Fruit fly (Drosophila melanogaster) whole organism, prepupa: ENCODE measurements around the gene LysRS.

Source experiments
- Blimp-1 ChIP-seq: fragments of 200-800 bp; sonication (Bioruptor generic); optimal IDR thresholded peaks from 3 replicates; lab custom pipeline; 2017; ENCODE audit warnings: missing biosample characterization, missing genetic modification characterization, mild to moderate bottlenecking, moderate library complexity, missing genetic modification reagents
- CG10631 ChIP-seq: fragments of 200-800 bp; sonication (Bioruptor generic); optimal IDR thresholded peaks from 2 replicates; lab custom pipeline; 2016; ENCODE audit warnings: missing biosample characterization, missing genetic modification characterization
- CG10669 ChIP-seq: fragments of 200-800 bp; sonication (Bioruptor generic); optimal IDR thresholded peaks from 3 replicates; lab custom pipeline; 2018; ENCODE audit warnings: missing biosample characterization, mild to moderate bottlenecking, missing genetic modification characterization, moderate library complexity
- CG11294 ChIP-seq: fragments of 200-800 bp; sonication (Bioruptor generic); IDR thresholded peaks from 2 replicates; pipeline ENCODE4 v1.3.6; 2022; ENCODE audit warnings: missing biosample characterization, missing genetic modification characterization
- CG11762 ChIP-seq: fragments of 200-800 bp; sonication (Bioruptor generic); optimal IDR thresholded peaks from 3 replicates; lab custom pipeline; 2016; ENCODE audit warnings: missing biosample characterization, missing genetic modification characterization; ENCODE audit not compliant: insufficient read depth
- CG11902 ChIP-seq: fragments of 200-800 bp; sonication (Bioruptor generic); optimal IDR thresholded peaks from 3 replicates; lab custom pipeline; 2016; ENCODE audit warnings: missing biosample characterization, missing genetic modification characterization
- CG15336 ChIP-seq: fragments of 200-800 bp; sonication (Bioruptor generic); IDR thresholded peaks from 2 replicates; pipeline ENCODE4 v1.3.6; 2022; ENCODE audit warnings: missing biosample characterization, missing genetic modification characterization
- CG1621 ChIP-seq: fragments of 200-800 bp; sonication (Bioruptor generic); optimal IDR thresholded peaks from 3 replicates; lab custom pipeline; 2018; ENCODE audit warnings: missing biosample characterization, mild to moderate bottlenecking, missing genetic modification characterization
- CG16779 ChIP-seq: fragments of 200-800 bp; sonication (Bioruptor generic); optimal IDR thresholded peaks from 3 replicates; lab custom pipeline; 2017; ENCODE audit warnings: missing biosample characterization, mild to moderate bottlenecking, missing genetic modification characterization
- CG3032 ChIP-seq: fragments of 200-800 bp; optimal IDR thresholded peaks from 2 replicates; lab custom pipeline; 2019; ENCODE audit warnings: missing biosample characterization, mild to moderate bottlenecking, missing genetic modification characterization, moderate library complexity
- CG31627 ChIP-seq: fragments of 200-800 bp; sonication (Bioruptor generic); optimal IDR thresholded peaks from 3 replicates; lab custom pipeline; 2016; ENCODE audit warnings: missing biosample characterization, missing genetic modification characterization
- CG32006 ChIP-seq: fragments of 200-800 bp; sonication (Bioruptor generic); optimal IDR thresholded peaks from 3 replicates; lab custom pipeline; 2017; ENCODE audit warnings: missing biosample characterization, mild to moderate bottlenecking, missing genetic modification characterization
- CG34406 ChIP-seq: fragments of 200-800 bp; sonication (Bioruptor generic); optimal IDR thresholded peaks from 3 replicates; lab custom pipeline; 2016; ENCODE audit warnings: missing biosample characterization, missing genetic modification characterization
- CG4318 ChIP-seq: fragments of 200-800 bp; sonication (Bioruptor generic); optimal IDR thresholded peaks from 3 replicates; lab custom pipeline; 2017; ENCODE audit warnings: missing biosample characterization, mild to moderate bottlenecking, missing genetic modification characterization
- CG6163 ChIP-seq: fragments of 200-800 bp; sonication (Bioruptor generic); IDR thresholded peaks from 3 replicates; pipeline ENCODE4 v1.3.6; 2022; ENCODE audit warnings: missing biosample characterization, missing genetic modification characterization
- CG6276 ChIP-seq: fragments of 200-800 bp; sonication (Bioruptor generic); optimal IDR thresholded peaks from 2 replicates; lab custom pipeline; 2017; ENCODE audit warnings: missing biosample characterization, mild to moderate bottlenecking, missing genetic modification characterization
- CG6808 ChIP-seq: fragments of 200-800 bp; sonication (Bioruptor generic); optimal IDR thresholded peaks from 3 replicates; lab custom pipeline; 2017; ENCODE audit warnings: missing biosample characterization, missing genetic modification characterization, mild to moderate bottlenecking, moderate library complexity, missing genetic modification reagents
- CG6854 ChIP-seq: fragments of 200-800 bp; sonication (Bioruptor generic); optimal IDR thresholded peaks from 2 replicates; lab custom pipeline; 2017; ENCODE audit warnings: missing biosample characterization, mild to moderate bottlenecking, missing genetic modification characterization
- CG8319 ChIP-seq: fragments of 200-800 bp; sonication (Bioruptor generic); optimal IDR thresholded peaks from 3 replicates; lab custom pipeline; 2016; ENCODE audit warnings: missing biosample characterization, missing genetic modification characterization
- CG8632 ChIP-seq: fragments of 200-800 bp; sonication (Bioruptor generic); optimal IDR thresholded peaks from 3 replicates; lab custom pipeline; 2016; ENCODE audit warnings: missing biosample characterization, missing genetic modification characterization
- CG9139 ChIP-seq: fragments of 200-800 bp; sonication (Bioruptor generic); optimal IDR thresholded peaks from 3 replicates; lab custom pipeline; 2017; ENCODE audit warnings: missing biosample characterization, mild to moderate bottlenecking, missing genetic modification characterization
- Eip78C ChIP-seq: fragments of 200-800 bp; sonication (Bioruptor generic); peaks from one replicate; lab custom pipeline; 2016; ENCODE audit warnings: missing biosample characterization, missing genetic modification characterization
- Eip93F ChIP-seq: fragments of 200-800 bp; sonication (Bioruptor generic); optimal IDR thresholded peaks from 2 replicates; lab custom pipeline; 2016; ENCODE audit warnings: missing biosample characterization, mild to moderate bottlenecking, missing genetic modification characterization
- Ets21C ChIP-seq: fragments of 200-800 bp; sonication (Bioruptor generic); optimal IDR thresholded peaks from 3 replicates; lab custom pipeline; 2016; ENCODE audit warnings: missing biosample characterization, missing genetic modification characterization
- Ets96B ChIP-seq: fragments of 200-800 bp; optimal IDR thresholded peaks from 2 replicates; lab custom pipeline; 2019; ENCODE audit warnings: missing biosample characterization, mild to moderate bottlenecking, missing genetic modification characterization, moderate library complexity
- Gug ChIP-seq: fragments of 200-800 bp; sonication (Bioruptor generic); IDR thresholded peaks from 2 replicates; pipeline ENCODE4 v1.3.6; 2022; ENCODE audit warnings: missing biosample characterization, missing genetic modification characterization
- Hr38 ChIP-seq: sonication (Bioruptor generic); optimal IDR thresholded peaks from 2 replicates; lab custom pipeline; 2016; ENCODE audit warnings: missing biosample characterization, missing genetic modification characterization
- Hr39 ChIP-seq: fragments of 200-800 bp; sonication (Bioruptor generic); optimal IDR thresholded peaks from 2 replicates; lab custom pipeline; 2016; ENCODE audit warnings: missing biosample characterization, missing genetic modification characterization
- Hr4 ChIP-seq: fragments of 200-800 bp; sonication (Bioruptor generic); optimal IDR thresholded peaks from 3 replicates; lab custom pipeline; 2016; ENCODE audit warnings: missing biosample characterization, missing genetic modification characterization
- Lpt ChIP-seq: fragments of 200-800 bp; sonication (Bioruptor generic); optimal IDR thresholded peaks from 3 replicates; lab custom pipeline; 2016; ENCODE audit warnings: missing biosample characterization, missing genetic modification characterization
- OdsH ChIP-seq: fragments of 200-800 bp; sonication (Bioruptor generic); optimal IDR thresholded peaks from 3 replicates; lab custom pipeline; 2016; ENCODE audit warnings: missing biosample characterization, missing genetic modification characterization
- Smox ChIP-seq: fragments of 200-800 bp; sonication (Bioruptor generic); optimal IDR thresholded peaks from 3 replicates; lab custom pipeline; 2016; ENCODE audit warnings: missing biosample characterization, missing genetic modification characterization
- Sox102F ChIP-seq: fragments of 200-800 bp; sonication (Bioruptor generic); optimal IDR thresholded peaks from 2 replicates; lab custom pipeline; 2016; ENCODE audit warnings: missing biosample characterization, mild to moderate bottlenecking, missing genetic modification characterization
- Sox14 ChIP-seq: fragments of 200-800 bp; sonication (Bioruptor generic); optimal IDR thresholded peaks from 3 replicates; lab custom pipeline; 2016; ENCODE audit warnings: missing biosample characterization, missing genetic modification characterization
- Sox15 ChIP-seq: fragments of 200-800 bp; sonication (Bioruptor generic); optimal IDR thresholded peaks from 3 replicates; lab custom pipeline; 2016; ENCODE audit warnings: missing biosample characterization, missing genetic modification characterization
- achi ChIP-seq: fragments of 200-800 bp; sonication (Bioruptor generic); optimal IDR thresholded peaks from 3 replicates; lab custom pipeline; 2016; ENCODE audit warnings: missing biosample characterization, missing genetic modification characterization
- dac ChIP-seq: fragments of 200-800 bp; sonication (Bioruptor generic); optimal IDR thresholded peaks from 2 replicates; lab custom pipeline; 2017; ENCODE audit warnings: missing biosample characterization, mild to moderate bottlenecking, missing genetic modification characterization
- dsx ChIP-seq: fragments of 200-800 bp; optimal IDR thresholded peaks from 3 replicates; lab custom pipeline; 2019; ENCODE audit warnings: missing biosample characterization, mild to moderate bottlenecking, missing genetic modification characterization, moderate library complexity; ENCODE audit not compliant: poor library complexity, severe bottlenecking
- fd59A ChIP-seq: fragments of 200-800 bp; sonication (Bioruptor generic); optimal IDR thresholded peaks from 2 replicates; lab custom pipeline; 2017; ENCODE audit warnings: missing biosample characterization, mild to moderate bottlenecking, missing genetic modification characterization, missing genetic modification reagents
- fd85E ChIP-seq: fragments of 200-800 bp; sonication (Bioruptor generic); optimal IDR thresholded peaks from 3 replicates; lab custom pipeline; 2016; ENCODE audit warnings: missing biosample characterization, missing genetic modification characterization
- net ChIP-seq: fragments of 200-800 bp; sonication (Bioruptor generic); optimal IDR thresholded peaks from 3 replicates; lab custom pipeline; 2016; ENCODE audit warnings: missing biosample characterization, missing genetic modification characterization
- pdm3 ChIP-seq: fragments of 200-800 bp; sonication (Bioruptor generic); optimal IDR thresholded peaks from 3 replicates; lab custom pipeline; 2016; ENCODE audit warnings: missing biosample characterization, missing genetic modification characterization
- salr ChIP-seq, 2 experiments: fragments of 200-800 bp; sonication (Bioruptor generic); optimal IDR thresholded peaks; 3 replicates each; lab custom pipeline; 2016 to 2018; ENCODE audit warnings: missing biosample characterization in 2 of 2, missing genetic modification characterization in 2 of 2, mild to moderate bottlenecking in 1 of 2
- ss ChIP-seq, 2 experiments: fragments of 200-800 bp; sonication (Bioruptor generic); optimal IDR thresholded peaks; 2 replicates in 1 of 2; 3 replicates in 1 of 2; lab custom pipeline; 2017 to 2018; ENCODE audit warnings: mild to moderate bottlenecking in 2 of 2, missing biosample characterization in 2 of 2, missing genetic modification characterization in 2 of 2, moderate library complexity in 1 of 2
- svp ChIP-seq: fragments of 200-800 bp; sonication (Bioruptor generic); peaks from one replicate; lab custom pipeline; 2016; ENCODE audit warnings: missing biosample characterization, missing genetic modification characterization
- topi ChIP-seq: fragments of 200-800 bp; sonication (Bioruptor generic); optimal IDR thresholded peaks from 3 replicates; lab custom pipeline; 2016; ENCODE audit warnings: missing biosample characterization, missing genetic modification characterization
- vri ChIP-seq: fragments of 200-800 bp; sonication (Bioruptor generic); optimal IDR thresholded peaks from 3 replicates; lab custom pipeline; 2016; ENCODE audit warnings: missing biosample characterization, mild to moderate bottlenecking, missing genetic modification characterization

Gene LysRS

dm6 chrX:9582659-9583317 lies 25.9 kb downstream of the LysRS start (continued):
- TF ChIP-seq CG6854 (GFP tag; lab: Kevin White, UChicago): no peak
- TF ChIP-seq Sox14 (GFP tag; lab: Kevin White, UChicago): peak; percentile 62
- TF ChIP-seq net (GFP tag; lab: Kevin White, UChicago): peak; percentile 54
- no peak for TF ChIP-seq CG11762
- peak; percentile 69 for TF ChIP-seq Smox
- peak; percentile 33 for TF ChIP-seq CG4318 (GFP tag; lab: Kevin White, UChicago)
- peak; percentile 65 for TF ChIP-seq CG6276 (GFP tag; lab: Kevin White, UChicago)
- peak; percentile 48 for TF ChIP-seq fd59A (GFP tag; lab: Kevin White, UChicago)
- peak; percentile 66 for TF ChIP-seq CG10669 (GFP tag; lab: Kevin White, UChicago)
- peak; percentile 62 for TF ChIP-seq Hr4 (GFP tag; lab: Kevin White, UChicago)
- peak; percentile 57 for TF ChIP-seq dsx
- no peak for TF ChIP-seq dac (GFP tag; lab: Kevin White, UChicago)
- TF ChIP-seq CG10631 (GFP tag; lab: Kevin White, UChicago): peak; percentile 71
- TF ChIP-seq CG32006 (GFP tag; lab: Kevin White, UChicago): peak; percentile 81
- TF ChIP-seq pdm3 (GFP tag; lab: Kevin White, UChicago): peak; percentile 72
- peak in 1 of 2 experiments; percentile 65 for TF ChIP-seq salr (GFP tag; optimal IDR thresholded peaks at IDR 0.05; lab: Kevin White, UChicago)
- TF ChIP-seq Gug (GFP tag; lab: Robert Waterston, UW): peak; percentile 45
- TF ChIP-seq Sox102F: peak; percentile 46
- TF ChIP-seq Ets96B (tag; lab: Kevin White, UChicago): peak; percentile 68
- TF ChIP-seq ss (GFP tag; optimal IDR thresholded peaks at IDR 0.05; lab: Kevin White, UChicago): peak; percentile 44 to 73
- peak; percentile 65 for TF ChIP-seq Eip93F

dm6 chrX:9581869-9582268 lies 26.8 kb downstream of the LysRS start:
- TF ChIP-seq Hr4 (GFP tag; lab: Kevin White, UChicago): no peak
- no peak for TF ChIP-seq CG6808 (GFP tag; lab: Kevin White, UChicago)
- no peak for TF ChIP-seq Sox15 (GFP tag; lab: Kevin White, UChicago)
- no peak for TF ChIP-seq CG10631 (GFP tag; lab: Kevin White, UChicago)
- no peak for TF ChIP-seq CG11294
- peak; percentile 79 for TF ChIP-seq Eip78C (GFP tag; lab: Kevin White, UChicago)
- peak; percentile 37 for TF ChIP-seq CG8319 (GFP tag; lab: Kevin White, UChicago)
- TF ChIP-seq CG16779: no peak
- no peak for TF ChIP-seq CG31627
- no peak for TF ChIP-seq Ets21C (GFP tag; lab: Kevin White, UChicago)
- no peak for TF ChIP-seq dac (GFP tag; lab: Kevin White, UChicago)
- no peak for TF ChIP-seq CG32006 (GFP tag; lab: Kevin White, UChicago)
- no peak for TF ChIP-seq pdm3 (GFP tag; lab: Kevin White, UChicago)
- TF ChIP-seq Ets96B (tag; lab: Kevin White, UChicago): no peak
- TF ChIP-seq CG1621 (tag; lab: Kevin White, UChicago): no peak
- TF ChIP-seq CG34406 (GFP tag; lab: Kevin White, UChicago): no peak
- no peak for TF ChIP-seq CG6163 (GFP tag; lab: Robert Waterston, UW)
- peak; percentile 9; the same call in 1 of the 2 replicates for TF ChIP-seq CG15336 (GFP tag; lab: Robert Waterston, UW)
- peak; percentile 35 for TF ChIP-seq ss (GFP tag; optimal IDR thresholded peaks at IDR 0.05; lab: Kevin White, UChicago)
- no peak for TF ChIP-seq fd59A (GFP tag; lab: Kevin White, UChicago)
- TF ChIP-seq Eip93F: no peak
- no peak for TF ChIP-seq Hr39 (GFP tag; lab: Kevin White, UChicago)
- TF ChIP-seq CG6854 (GFP tag; lab: Kevin White, UChicago): no peak
- TF ChIP-seq OdsH (GFP tag; lab: Kevin White, UChicago): no peak
- no peak for TF ChIP-seq CG11762
- peak; percentile 62 for TF ChIP-seq svp (GFP tag; lab: Kevin White, UChicago)
- no peak for TF ChIP-seq CG11902 (GFP tag; lab: Kevin White, UChicago)
- TF ChIP-seq CG4318 (GFP tag; lab: Kevin White, UChicago): no peak
- TF ChIP-seq Sox14 (GFP tag; lab: Kevin White, UChicago): no peak
- TF ChIP-seq topi (GFP tag; lab: Kevin White, UChicago): peak; percentile 22
- TF ChIP-seq Lpt (GFP tag; lab: Kevin White, UChicago): peak; percentile 13
- TF ChIP-seq Hr38 (GFP tag; lab: Kevin White, UChicago): no peak
- TF ChIP-seq CG9139 (GFP tag; lab: Kevin White, UChicago): peak; percentile 4
- no peak for TF ChIP-seq vri (GFP tag; lab: Kevin White, UChicago)
- no peak for TF ChIP-seq CG10669 (GFP tag; lab: Kevin White, UChicago)
- TF ChIP-seq Blimp-1 (GFP tag; lab: Kevin White, UChicago): peak; percentile 81
- no peak for TF ChIP-seq fd85E (GFP tag; lab: Kevin White, UChicago)
- TF ChIP-seq CG3032 (tag; lab: Kevin White, UChicago): no peak
- no peak for TF ChIP-seq achi (GFP tag; lab: Kevin White, UChicago)
- TF ChIP-seq CG8632 (GFP tag; lab: Kevin White, UChicago): no peak
